Worm (Caenorhabditis elegans): ENCODE data around the gene srlf-31.

ce11 chrIV:11924092-11924491 is 1.1 kb upstream of the srlf-31 start:
- TF ChIP-seq ceh-82 (tag; optimal IDR thresholded peaks at IDR 0.05) (no peak), elt-1 (tag; optimal IDR thresholded peaks at IDR 0.05) (no peak), nhr-28 (tag; optimal IDR thresholded peaks at IDR 0.05) (no peak), egl-5 (tag; optimal IDR thresholded peaks at IDR 0.05) (no peak), zag-1 (tag; optimal IDR thresholded peaks at IDR 0.05) (no peak), egl-27 (tag; optimal IDR thresholded peaks at IDR 0.05) (no peak), fos-1 (tag; optimal IDR thresholded peaks at IDR 0.05) (no peak), unc-39 (tag; optimal IDR thresholded peaks at IDR 0.05) (no peak)
